Fruit fly (Drosophila melanogaster) whole organism, embryonic: ENCODE measurements around the gene CG9928.

Experiments
- Asciz ChIP-seq: fragments of 200-800 bp; sonication (Bioruptor generic); optimal IDR thresholded peaks from 2 replicates; lab custom pipeline; 2017; ENCODE audit warnings: missing biosample characterization, mild to moderate bottlenecking, missing genetic modification characterization, missing genetic modification reagents
- BtbVII ChIP-seq: fragments of 200-800 bp; sonication (Bioruptor generic); optimal IDR thresholded peaks from 3 replicates; lab custom pipeline; 2017; ENCODE audit warnings: missing biosample characterization, mild to moderate bottlenecking, missing genetic modification characterization
- CG12071 ChIP-seq: fragments of 200-800 bp; sonication (Bioruptor generic); optimal IDR thresholded peaks from 3 replicates; lab custom pipeline; 2018; ENCODE audit warnings: missing biosample characterization, mild to moderate bottlenecking, missing genetic modification characterization
- CG12219 ChIP-seq: fragments of 200-800 bp; sonication (Bioruptor generic); optimal IDR thresholded peaks from 3 replicates; lab custom pipeline; 2018; ENCODE audit warnings: missing biosample characterization, mild to moderate bottlenecking, missing genetic modification characterization
- CG12659 ChIP-seq: fragments of 200-800 bp; sonication (Bioruptor generic); optimal IDR thresholded peaks from 3 replicates; lab custom pipeline; 2017; ENCODE audit warnings: mild to moderate bottlenecking, missing biosample characterization, missing genetic modification reagents, missing genetic modification characterization
- CG13296 ChIP-seq: fragments of 200-800 bp; sonication (Bioruptor generic); optimal IDR thresholded peaks from 3 replicates; lab custom pipeline; 2018; ENCODE audit warnings: missing biosample characterization, mild to moderate bottlenecking, missing genetic modification characterization
- CG15514 ChIP-seq: fragments of 200-800 bp; sonication (Bioruptor generic); optimal IDR thresholded peaks from 3 replicates; lab custom pipeline; 2017; ENCODE audit warnings: missing biosample characterization, missing genetic modification characterization, mild to moderate bottlenecking, moderate library complexity, missing genetic modification reagents
- CG16815 ChIP-seq: fragments of 200-800 bp; sonication (Bioruptor generic); optimal IDR thresholded peaks from 3 replicates; lab custom pipeline; 2017; ENCODE audit warnings: missing biosample characterization, mild to moderate bottlenecking, missing genetic modification characterization
- CG2116 ChIP-seq: fragments of 200-800 bp; sonication (Bioruptor generic); optimal IDR thresholded peaks from 3 replicates; lab custom pipeline; 2018; ENCODE audit warnings: missing biosample characterization, mild to moderate bottlenecking, missing genetic modification characterization
- CG32532 ChIP-seq: fragments of 200-800 bp; sonication (Bioruptor generic); IDR thresholded peaks from 2 replicates; pipeline ENCODE4 v1.3.6; 2022; ENCODE audit warnings: missing biosample characterization, missing genetic modification characterization
- CG3281 ChIP-seq: fragments of 200-800 bp; sonication (Bioruptor generic); optimal IDR thresholded peaks from 3 replicates; lab custom pipeline; 2017; ENCODE audit warnings: missing biosample characterization, mild to moderate bottlenecking, missing genetic modification characterization
- CG34376 ChIP-seq: fragments of 200-800 bp; sonication (Bioruptor generic); optimal IDR thresholded peaks from 2 replicates; lab custom pipeline; 2018; ENCODE audit warnings: missing biosample characterization, mild to moderate bottlenecking, missing genetic modification characterization
- CG3847 ChIP-seq: fragments of 200-800 bp; sonication (Bioruptor generic); IDR thresholded peaks from 2 replicates; pipeline ENCODE4 v1.3.6; 2022; ENCODE audit warnings: missing biosample characterization, missing genetic modification characterization
- CG4617 ChIP-seq: fragments of 200-800 bp; sonication (Bioruptor generic); optimal IDR thresholded peaks from 3 replicates; lab custom pipeline; 2016; ENCODE audit warnings: missing biosample characterization, missing genetic modification characterization, borderline replicate concordance
- CG6254 ChIP-seq: fragments of 200-800 bp; sonication (Bioruptor generic); optimal IDR thresholded peaks from 3 replicates; lab custom pipeline; 2017; ENCODE audit warnings: mild to moderate bottlenecking, missing biosample characterization, missing genetic modification reagents, missing genetic modification characterization
- CG6765 ChIP-seq: fragments of 200-800 bp; sonication (Bioruptor generic); optimal IDR thresholded peaks from 3 replicates; lab custom pipeline; 2017; ENCODE audit warnings: missing biosample characterization, mild to moderate bottlenecking, missing genetic modification characterization
- CG6854 ChIP-seq: fragments of 200-800 bp; sonication (Bioruptor generic); optimal IDR thresholded peaks from 3 replicates; lab custom pipeline; 2017; ENCODE audit warnings: missing biosample characterization, mild to moderate bottlenecking, missing genetic modification characterization
- CG7987 ChIP-seq: fragments of 200-800 bp; sonication (Bioruptor generic); optimal IDR thresholded peaks from 2 replicates; lab custom pipeline; 2018; ENCODE audit warnings: missing biosample characterization, mild to moderate bottlenecking, missing genetic modification characterization, moderate library complexity
- CG9797 ChIP-seq: fragments of 200-800 bp; sonication (Bioruptor generic); optimal IDR thresholded peaks from 3 replicates; lab custom pipeline; 2018; ENCODE audit warnings: missing biosample characterization, mild to moderate bottlenecking, missing genetic modification characterization
- Elba2 ChIP-seq: fragments of 200-800 bp; sonication (Bioruptor generic); optimal IDR thresholded peaks from 3 replicates; lab custom pipeline; 2016; ENCODE audit warnings: missing biosample characterization, missing genetic modification characterization
- Ets97D ChIP-seq: fragments of 200-800 bp; sonication (Bioruptor generic); optimal IDR thresholded peaks from 3 replicates; lab custom pipeline; 2016; ENCODE audit warnings: missing biosample characterization, missing genetic modification characterization
- Fer1 ChIP-seq: fragments of 200-800 bp; sonication (Bioruptor generic); optimal IDR thresholded peaks from 2 replicates; lab custom pipeline; 2017; ENCODE audit warnings: missing biosample characterization, mild to moderate bottlenecking, missing genetic modification characterization
- Fer3 ChIP-seq: fragments of 200-800 bp; sonication (Bioruptor generic); optimal IDR thresholded peaks from 2 replicates; lab custom pipeline; 2018; ENCODE audit warnings: missing biosample characterization, mild to moderate bottlenecking, missing genetic modification characterization, moderate library complexity
- HLH3B ChIP-seq: fragments of 200-800 bp; sonication (Bioruptor generic); IDR thresholded peaks from 2 replicates; pipeline ENCODE4 v1.3.6; 2022; ENCODE audit warnings: missing biosample characterization, missing genetic modification characterization
- MTF-1 ChIP-seq: fragments of 200-800 bp; sonication (Bioruptor generic); optimal IDR thresholded peaks from 2 replicates; lab custom pipeline; 2018; ENCODE audit warnings: missing biosample characterization, mild to moderate bottlenecking, missing genetic modification characterization, borderline replicate concordance
- Med ChIP-seq: fragments of 200-800 bp; sonication (Bioruptor generic); peaks from one replicate; lab custom pipeline; 2016; ENCODE audit warnings: missing biosample characterization, missing genetic modification characterization, mild to moderate bottlenecking, inconsistent platforms, moderate library complexity
- Meics ChIP-seq: fragments of 200-800 bp; sonication (Bioruptor generic); optimal IDR thresholded peaks from 2 replicates; lab custom pipeline; 2017; ENCODE audit warnings: missing biosample characterization, mild to moderate bottlenecking, missing genetic modification characterization
- NFAT ChIP-seq: fragments of 200-800 bp; sonication (Bioruptor generic); IDR thresholded peaks from 2 replicates; pipeline ENCODE4 v1.3.6; 2022; ENCODE audit warnings: missing biosample characterization, missing genetic modification characterization
- Nf-YA ChIP-seq: fragments of 200-800 bp; sonication (Bioruptor generic); IDR thresholded peaks from 2 replicates; pipeline ENCODE4 v1.3.6; 2022; ENCODE audit warnings: missing biosample characterization, missing genetic modification characterization
- Nf-YC ChIP-seq: fragments of 200-800 bp; optimal IDR thresholded peaks from 3 replicates; lab custom pipeline; 2019; ENCODE audit warnings: missing biosample characterization, mild to moderate bottlenecking, missing genetic modification characterization, moderate library complexity
- NfI ChIP-seq: fragments of 200-800 bp; sonication (Bioruptor generic); optimal IDR thresholded peaks from 3 replicates; lab custom pipeline; 2018; ENCODE audit warnings: missing biosample characterization, mild to moderate bottlenecking, missing genetic modification characterization, moderate library complexity
- az2 ChIP-seq: fragments of 200-800 bp; sonication (Bioruptor generic); optimal IDR thresholded peaks from 3 replicates; lab custom pipeline; 2016; ENCODE audit warnings: missing biosample characterization, missing genetic modification characterization
- bcd ChIP-seq: fragments of 200-800 bp; sonication (Bioruptor generic); optimal IDR thresholded peaks from 2 replicates; lab custom pipeline; 2017; ENCODE audit warnings: missing biosample characterization, mild to moderate bottlenecking, missing genetic modification characterization
- caup ChIP-seq: fragments of 200-800 bp; sonication (Bioruptor generic); optimal IDR thresholded peaks from 3 replicates; lab custom pipeline; 2017; ENCODE audit warnings: missing biosample characterization, mild to moderate bottlenecking, missing genetic modification characterization, moderate library complexity; ENCODE audit not compliant: severe bottlenecking
- cg ChIP-seq: fragments of 200-800 bp; sonication (Bioruptor generic); optimal IDR thresholded peaks from 3 replicates; lab custom pipeline; 2019; ENCODE audit warnings: missing biosample characterization, mild to moderate bottlenecking, missing genetic modification characterization, moderate library complexity
- dm ChIP-seq: fragments of 200-800 bp; sonication (Bioruptor generic); optimal IDR thresholded peaks from 3 replicates; lab custom pipeline; 2016; ENCODE audit warnings: missing biosample characterization, missing genetic modification characterization
- gfzf ChIP-seq: fragments of 200-800 bp; sonication (Bioruptor generic); optimal IDR thresholded peaks from 2 replicates; lab custom pipeline; 2016; ENCODE audit warnings: missing biosample characterization, mild to moderate bottlenecking, missing genetic modification characterization, moderate library complexity
- grau ChIP-seq: fragments of 200-800 bp; optimal IDR thresholded peaks from 3 replicates; lab custom pipeline; 2019; ENCODE audit warnings: missing biosample characterization, mild to moderate bottlenecking, missing genetic modification characterization, moderate library complexity
- insv ChIP-seq, 2 experiments: fragments of 200-800 bp; sonication (Bioruptor generic); optimal IDR thresholded peaks; 3 replicates each; lab custom pipeline; 2016 to 2018; ENCODE audit warnings: missing biosample characterization in 2 of 2, missing genetic modification characterization in 2 of 2
- lab ChIP-seq: fragments of 200-800 bp; sonication (Bioruptor generic); optimal IDR thresholded peaks from 3 replicates; lab custom pipeline; 2017; ENCODE audit warnings: missing biosample characterization, missing genetic modification characterization, mild to moderate bottlenecking, moderate library complexity, missing genetic modification reagents
- lov ChIP-seq, 2 experiments: fragments of 200-800 bp in 1 of 2; fragments of >200 bp in 1 of 2; sonication (Bioruptor generic) in 1 of 2; IDR thresholded peaks in 1 of 2; optimal IDR thresholded peaks in 1 of 2; 2 replicates in 1 of 2; 3 replicates in 1 of 2; pipeline versions ENCODE4 v1.3.6 to Lab custom; 2017 to 2022; ENCODE audit warnings: missing biosample characterization in 1 of 2, missing genetic modification characterization in 1 of 2
- mirr ChIP-seq: fragments of 200-800 bp; sonication (Bioruptor generic); optimal IDR thresholded peaks from 3 replicates; lab custom pipeline; 2018; ENCODE audit warnings: missing biosample characterization, mild to moderate bottlenecking, missing genetic modification characterization
- nau ChIP-seq: fragments of 200-800 bp; sonication (Bioruptor generic); optimal IDR thresholded peaks from 3 replicates; lab custom pipeline; 2017; ENCODE audit warnings: missing biosample characterization, mild to moderate bottlenecking, missing genetic modification characterization, missing genetic modification reagents
- onecut ChIP-seq: fragments of 200-800 bp; sonication (Bioruptor generic); IDR thresholded peaks from 2 replicates; pipeline ENCODE4 v1.3.6; 2022; ENCODE audit warnings: missing biosample characterization, missing genetic modification characterization
- pan ChIP-seq, 4 experiments: fragments of >200 bp in 3 of 4; fragments of 200-800 bp in 1 of 4; sonication (Bioruptor generic) in 1 of 4; optimal IDR thresholded peaks in 3 of 4; IDR thresholded peaks in 1 of 4; 2 replicates each; pipeline versions ENCODE4 v1.3.6 to Lab custom; 2017 to 2022; ENCODE audit warnings: missing biosample characterization in 2 of 4, missing genetic modification characterization in 2 of 4, mixed read lengths in 1 of 4
- pzg ChIP-seq: fragments of 200-800 bp; sonication (Bioruptor generic); optimal IDR thresholded peaks from 3 replicates; lab custom pipeline; 2018; ENCODE audit warnings: missing biosample characterization, mild to moderate bottlenecking, missing genetic modification characterization, moderate library complexity
- sens ChIP-seq: fragments of 200-800 bp; sonication (Bioruptor generic); peaks from one replicate; lab custom pipeline; 2016; ENCODE audit warnings: missing biosample characterization, missing genetic modification characterization
- stwl ChIP-seq: fragments of 200-800 bp; sonication (Bioruptor generic); optimal IDR thresholded peaks from 3 replicates; lab custom pipeline; 2018; ENCODE audit warnings: missing biosample characterization, mild to moderate bottlenecking, missing genetic modification characterization, moderate library complexity

Gene CG9928

dm6 chr2L:13157903-13158302 lies 15.2 kb upstream of the CG9928 start:
- TF ChIP-seq az2 (no peak), CG3281 (GFP tag; lab: Kevin White, UChicago) (peak; percentile 51), CG12659 (peak; percentile 1), pan (optimal IDR thresholded peaks at IDR 0.05; lab: Kevin White, UChicago) (no peak), pan (GFP tag; optimal IDR thresholded peaks at IDR 0.05 in 1 of 2, IDR thresholded peaks at IDR 0.05 in 1 of 2) (peak in 1 of 2 experiments; percentile 15), sens (GFP tag; lab: Kevin White, UChicago) (peak; percentile 59), Nf-YA (GFP tag; lab: Robert Waterston, UW) (no peak), CG9797 (no peak), Meics (GFP tag; lab: Kevin White, UChicago) (peak; percentile 42), CG6854 (GFP tag; lab: Kevin White, UChicago) (peak; percentile 3), nau (GFP tag; lab: Kevin White, UChicago) (peak; percentile 34), Asciz (GFP tag; lab: Kevin White, UChicago) (peak; percentile 28), NFAT (GFP tag; lab: Robert Waterston, UW) (no peak), MTF-1 (GFP tag; lab: Kevin White, UChicago) (peak; percentile 11), grau (tag; lab: Kevin White, UChicago) (no peak), lab (GFP tag; lab: Kevin White, UChicago) (peak; percentile 60), Fer3 (tag; lab: Kevin White, UChicago) (peak; percentile 39), CG4617 (GFP tag; lab: Kevin White, UChicago) (no peak), CG3847 (GFP tag; lab: Robert Waterston, UW) (no peak), CG6254 (GFP tag; lab: Kevin White, UChicago) (peak; percentile 11), CG6765 (GFP tag; lab: Kevin White, UChicago) (peak; percentile 51), Fer1 (GFP tag; lab: Kevin White, UChicago) (peak; percentile 38), mirr (GFP tag; lab: Kevin White, UChicago) (peak; percentile 51), BtbVII (GFP tag; lab: Kevin White, UChicago) (peak; percentile 48), CG32532 (GFP tag; lab: Robert Waterston, UW) (peak; percentile 33; the same call in 1 of the 2 replicates), onecut (GFP tag; lab: Robert Waterston, UW) (0 out of 2 replicates have a peak, but pooled peaks have one; percentile 11), NfI (GFP tag; lab: Kevin White, UChicago) (peak; percentile 7), HLH3B (GFP tag; lab: Robert Waterston, UW) (no peak), CG13296 (GFP tag; lab: Kevin White, UChicago) (peak; percentile 67), caup (GFP tag; lab: Kevin White, UChicago) (peak; percentile 1), lov (optimal IDR thresholded peaks at IDR 0.05; lab: Kevin White, UChicago) (no peak), lov (GFP tag; IDR thresholded peaks at IDR 0.05; lab: Robert Waterston, UW) (no peak), CG12219 (GFP tag; lab: Kevin White, UChicago) (peak; percentile 8), dm (GFP tag; lab: Kevin White, UChicago) (no peak), Nf-YC (tag; lab: Kevin White, UChicago) (peak; percentile 1), stwl (peak; percentile 26), cg (peak; percentile 21), CG12071 (peak; percentile 6), gfzf (GFP tag; lab: Kevin White, UChicago) (no peak), CG7987 (GFP tag; lab: Kevin White, UChicago) (peak; percentile 33), CG16815 (GFP tag; lab: Kevin White, UChicago) (no peak), Elba2 (GFP tag; lab: Kevin White, UChicago) (peak; percentile 15), CG15514 (GFP tag; lab: Kevin White, UChicago) (peak; percentile 22), insv (GFP tag; optimal IDR thresholded peaks at IDR 0.05; lab: Kevin White, UChicago) (peak in 1 of 2 experiments; percentile 89), CG2116 (peak; percentile 14), Med (GFP tag; lab: Kevin White, UChicago) (peak; percentile 87), pzg (GFP tag; lab: Kevin White, UChicago) (no peak), Ets97D (GFP tag; lab: Kevin White, UChicago) (peak; percentile 90), CG34376 (peak; percentile 34), bcd (GFP tag; lab: Kevin White, UChicago) (peak; percentile 6)
